Worm (Caenorhabditis elegans): ENCODE measurements around the gene grl-21.

DNA sequence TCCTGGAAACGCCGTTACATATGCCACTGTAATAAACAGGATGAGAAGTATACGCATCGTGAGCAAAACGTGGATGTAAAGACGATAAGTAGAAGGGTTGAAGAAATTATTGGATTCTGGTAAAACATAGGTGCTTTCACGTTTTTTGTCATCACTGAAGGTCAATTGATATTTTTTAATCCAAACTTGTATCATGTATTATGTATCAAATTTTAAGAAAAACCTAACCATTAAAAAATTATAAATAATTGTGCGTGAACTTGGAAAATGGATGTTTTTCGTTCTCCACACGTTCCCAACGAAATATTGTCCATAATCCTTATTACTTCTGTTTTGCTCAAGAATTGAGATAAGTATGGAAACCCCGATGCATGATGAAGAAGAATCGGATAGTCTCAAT lies 47.1 kb upstream of the grl-21 start, which contains the start of gene R102.8:
- TF ChIP-seq elt-1 (tag; optimal IDR thresholded peaks at IDR 0.05; ENCODE audit: borderline replicate concordance, insufficient read depth) = no peak
- TF ChIP-seq lsy-2 (tag; optimal IDR thresholded peaks at IDR 0.05) = no peak

All from whole organism, mixed stage, embryonic.